Fruit fly (Drosophila melanogaster) whole organism, embryonic: ENCODE data around the gene caz.
A peak's percentile ranks its signal among the peaks of the same experiment; 100 is the strongest.

Experiments used
- CG10321 ChIP-seq: fragments of 200-800 bp; sonication (Bioruptor generic); IDR thresholded peaks from 2 replicates; pipeline ENCODE4 v1.3.6; 2022; ENCODE audit warnings: missing biosample characterization, missing genetic modification characterization
- CG12744 ChIP-seq: fragments of 200-800 bp; sonication (Bioruptor generic); optimal IDR thresholded peaks from 2 replicates; lab custom pipeline; 2016; ENCODE audit warnings: missing biosample characterization, missing genetic modification characterization
- CG14710 ChIP-seq: fragments of 200-800 bp; sonication (Bioruptor generic); optimal IDR thresholded peaks from 3 replicates; lab custom pipeline; 2019; ENCODE audit warnings: missing biosample characterization, mild to moderate bottlenecking, missing genetic modification characterization, moderate library complexity
- CG15514 ChIP-seq: fragments of 200-800 bp; sonication (Bioruptor generic); optimal IDR thresholded peaks from 3 replicates; lab custom pipeline; 2017; ENCODE audit warnings: missing biosample characterization, missing genetic modification characterization, mild to moderate bottlenecking, moderate library complexity, missing genetic modification reagents
- CG1647 ChIP-seq: fragments of 200-800 bp; sonication (Bioruptor generic); optimal IDR thresholded peaks from 3 replicates; lab custom pipeline; 2016; ENCODE audit warnings: missing biosample characterization, missing genetic modification characterization
- CG17802 ChIP-seq: fragments of 200-800 bp; sonication (Bioruptor generic); optimal IDR thresholded peaks from 2 replicates; lab custom pipeline; 2018; ENCODE audit warnings: missing biosample characterization, mild to moderate bottlenecking, missing genetic modification characterization, moderate library complexity
- CG18476 ChIP-seq: fragments of 200-800 bp; sonication (Bioruptor generic); optimal IDR thresholded peaks from 2 replicates; lab custom pipeline; 2016; ENCODE audit warnings: missing biosample characterization, mild to moderate bottlenecking, missing genetic modification characterization
- CG30403 ChIP-seq: fragments of 200-800 bp; sonication (Bioruptor generic); optimal IDR thresholded peaks from 3 replicates; lab custom pipeline; 2016; ENCODE audit warnings: missing biosample characterization, missing genetic modification characterization
- CG3065 ChIP-seq: fragments of 200-800 bp; sonication (Bioruptor generic); optimal IDR thresholded peaks from 2 replicates; lab custom pipeline; 2016; ENCODE audit warnings: missing biosample characterization, missing genetic modification characterization
- CG31224 ChIP-seq: fragments of 200-800 bp; sonication (Bioruptor generic); IDR thresholded peaks from 2 replicates; pipeline ENCODE4 v1.3.6; 2022; ENCODE audit warnings: missing biosample characterization, missing genetic modification characterization
- CG31388 ChIP-seq: fragments of 200-800 bp; sonication (Bioruptor generic); optimal IDR thresholded peaks from 2 replicates; lab custom pipeline; 2016; ENCODE audit warnings: missing biosample characterization, missing genetic modification characterization
- CG4282 ChIP-seq: fragments of 200-800 bp; sonication (Bioruptor generic); optimal IDR thresholded peaks from 2 replicates; lab custom pipeline; 2016; ENCODE audit warnings: missing biosample characterization, missing genetic modification characterization
- CG4707 ChIP-seq: fragments of 200-800 bp; sonication (Bioruptor generic); optimal IDR thresholded peaks from 2 replicates; lab custom pipeline; 2018; ENCODE audit warnings: missing biosample characterization, mild to moderate bottlenecking, missing genetic modification characterization, moderate library complexity
- CG6765 ChIP-seq: fragments of 200-800 bp; sonication (Bioruptor generic); optimal IDR thresholded peaks from 3 replicates; lab custom pipeline; 2017; ENCODE audit warnings: missing biosample characterization, mild to moderate bottlenecking, missing genetic modification characterization
- CG7271 ChIP-seq: fragments of 200-800 bp; sonication (Bioruptor generic); optimal IDR thresholded peaks from 2 replicates; lab custom pipeline; 2018; ENCODE audit warnings: missing biosample characterization, mild to moderate bottlenecking, missing genetic modification characterization, moderate library complexity
- CG7745 ChIP-seq: fragments of 200-800 bp; sonication (Bioruptor generic); optimal IDR thresholded peaks from 2 replicates; lab custom pipeline; 2018; ENCODE audit warnings: missing biosample characterization, mild to moderate bottlenecking, missing genetic modification characterization, moderate library complexity
- CG8290 ChIP-seq, 3 experiments: fragments of 200-800 bp; sonication (Bioruptor generic); optimal IDR thresholded peaks; 2 replicates each; lab custom pipeline; 2016 to 2019; ENCODE audit warnings: missing biosample characterization in 3 of 3, missing genetic modification characterization in 3 of 3, mild to moderate bottlenecking in 2 of 3, moderate library complexity in 1 of 3
- CG9727 ChIP-seq: fragments of 200-800 bp; sonication (Bioruptor generic); optimal IDR thresholded peaks from 3 replicates; lab custom pipeline; 2017; ENCODE audit warnings: missing biosample characterization, mild to moderate bottlenecking, missing genetic modification characterization
- CG9876 ChIP-seq: fragments of 200-800 bp; sonication (Bioruptor generic); optimal IDR thresholded peaks from 2 replicates; lab custom pipeline; 2016; ENCODE audit warnings: missing biosample characterization, missing genetic modification characterization
- Hmr ChIP-seq: fragments of 200-800 bp; sonication (Bioruptor generic); optimal IDR thresholded peaks from 3 replicates; lab custom pipeline; 2017; ENCODE audit warnings: mild to moderate bottlenecking, missing biosample characterization, missing genetic modification reagents, missing genetic modification characterization
- Hr78 ChIP-seq, 2 experiments: fragments of 200-800 bp in 1 of 2; fragments of >200 bp in 1 of 2; sonication (Bioruptor generic) in 1 of 2; optimal IDR thresholded peaks; 2 replicates each; lab custom pipeline; 2017 to 2019; ENCODE audit warnings: missing biosample characterization in 2 of 2, missing genetic modification characterization in 2 of 2, mild to moderate bottlenecking in 1 of 2, moderate library complexity in 1 of 2
- Lhr ChIP-seq: fragments of 200-800 bp; sonication (Bioruptor generic); optimal IDR thresholded peaks from 3 replicates; lab custom pipeline; 2017; ENCODE audit warnings: mild to moderate bottlenecking, missing biosample characterization, missing genetic modification reagents, missing genetic modification characterization
- Neu2 ChIP-seq: fragments of 200-800 bp; sonication (Bioruptor generic); optimal IDR thresholded peaks from 3 replicates; lab custom pipeline; 2016; ENCODE audit warnings: missing biosample characterization, missing genetic modification characterization, borderline replicate concordance
- Nf-YA ChIP-seq: fragments of 200-800 bp; sonication (Bioruptor generic); IDR thresholded peaks from 2 replicates; pipeline ENCODE4 v1.3.6; 2022; ENCODE audit warnings: missing biosample characterization, missing genetic modification characterization
- Rx ChIP-seq: fragments of 200-800 bp; sonication (Bioruptor generic); IDR thresholded peaks from 2 replicates; pipeline ENCODE4 v1.3.6; 2022; ENCODE audit warnings: missing biosample characterization, missing genetic modification characterization
- Sox100B ChIP-seq: fragments of 200-800 bp; sonication (Bioruptor generic); optimal IDR thresholded peaks from 3 replicates; lab custom pipeline; 2018; ENCODE audit warnings: missing biosample characterization, mild to moderate bottlenecking, missing genetic modification characterization
- Taf1 ChIP-seq: fragments of 200-800 bp; sonication (Bioruptor generic); IDR thresholded peaks from 2 replicates; pipeline ENCODE4 v1.3.6; 2022; ENCODE audit warnings: missing biosample characterization, missing genetic modification characterization
- abd-A ChIP-seq: fragments of 200-800 bp; sonication (Bioruptor generic); optimal IDR thresholded peaks from 3 replicates; lab custom pipeline; 2019; ENCODE audit warnings: missing biosample characterization, mild to moderate bottlenecking, missing genetic modification characterization, moderate library complexity
- ato ChIP-seq: fragments of 200-800 bp; sonication (Bioruptor generic); IDR thresholded peaks from 2 replicates; pipeline ENCODE4 v1.3.6; 2022; ENCODE audit warnings: missing biosample characterization, missing genetic modification characterization; ENCODE audit not compliant: partially characterized antibody
- bbx ChIP-seq: fragments of 200-800 bp; sonication (Bioruptor generic); IDR thresholded peaks from 2 replicates; pipeline ENCODE4 v1.3.6; 2022; ENCODE audit warnings: missing biosample characterization, missing genetic modification characterization; ENCODE audit not compliant: partially characterized antibody
- cg ChIP-seq: fragments of 200-800 bp; sonication (Bioruptor generic); optimal IDR thresholded peaks from 3 replicates; lab custom pipeline; 2019; ENCODE audit warnings: missing biosample characterization, mild to moderate bottlenecking, missing genetic modification characterization, moderate library complexity
- gcm2 ChIP-seq: fragments of 200-800 bp; sonication (Bioruptor generic); optimal IDR thresholded peaks from 2 replicates; lab custom pipeline; 2016; ENCODE audit warnings: missing biosample characterization, missing genetic modification characterization
- h ChIP-seq: fragments of >200 bp; optimal IDR thresholded peaks from 2 replicates; lab custom pipeline; 2017
- her ChIP-seq: fragments of 200-800 bp; sonication (Bioruptor generic); optimal IDR thresholded peaks from 2 replicates; lab custom pipeline; 2016; ENCODE audit warnings: missing biosample characterization, missing genetic modification characterization
- inv ChIP-seq: fragments of 200-800 bp; sonication (Bioruptor generic); IDR thresholded peaks from 2 replicates; pipeline ENCODE4 v1.3.6; 2022; ENCODE audit warnings: missing biosample characterization, missing genetic modification characterization; ENCODE audit not compliant: partially characterized antibody
- lab ChIP-seq: fragments of 200-800 bp; sonication (Bioruptor generic); optimal IDR thresholded peaks from 3 replicates; lab custom pipeline; 2017; ENCODE audit warnings: missing biosample characterization, missing genetic modification characterization, mild to moderate bottlenecking, moderate library complexity, missing genetic modification reagents
- lilli ChIP-seq: fragments of 200-800 bp; sonication (Bioruptor generic); optimal IDR thresholded peaks from 3 replicates; lab custom pipeline; 2016; ENCODE audit warnings: missing biosample characterization, missing genetic modification characterization
- lmd ChIP-seq: fragments of 200-800 bp; sonication (Bioruptor generic); IDR thresholded peaks from 2 replicates; pipeline ENCODE4 v1.3.6; 2022; ENCODE audit warnings: missing biosample characterization, missing genetic modification characterization
- lov ChIP-seq, 2 experiments: fragments of 200-800 bp in 1 of 2; fragments of >200 bp in 1 of 2; sonication (Bioruptor generic) in 1 of 2; IDR thresholded peaks in 1 of 2; optimal IDR thresholded peaks in 1 of 2; 2 replicates in 1 of 2; 3 replicates in 1 of 2; pipeline versions ENCODE4 v1.3.6 to Lab custom; 2017 to 2022; ENCODE audit warnings: missing biosample characterization in 1 of 2, missing genetic modification characterization in 1 of 2
- mirr ChIP-seq: fragments of 200-800 bp; sonication (Bioruptor generic); optimal IDR thresholded peaks from 3 replicates; lab custom pipeline; 2018; ENCODE audit warnings: missing biosample characterization, mild to moderate bottlenecking, missing genetic modification characterization
- nau ChIP-seq: fragments of 200-800 bp; sonication (Bioruptor generic); optimal IDR thresholded peaks from 3 replicates; lab custom pipeline; 2017; ENCODE audit warnings: missing biosample characterization, mild to moderate bottlenecking, missing genetic modification characterization, missing genetic modification reagents
- ro ChIP-seq: fragments of 200-800 bp; sonication (Bioruptor generic); IDR thresholded peaks from 2 replicates; pipeline ENCODE4 v1.3.6; 2022; ENCODE audit warnings: missing biosample characterization, missing genetic modification characterization
- sisA ChIP-seq: fragments of 200-800 bp; sonication (Bioruptor generic); IDR thresholded peaks from 2 replicates; pipeline ENCODE4 v1.3.6; 2022; ENCODE audit warnings: missing biosample characterization, missing genetic modification characterization
- tio ChIP-seq: fragments of 200-800 bp; sonication (Bioruptor generic); optimal IDR thresholded peaks from 2 replicates; lab custom pipeline; 2017; ENCODE audit warnings: missing biosample characterization, missing genetic modification characterization, inconsistent platforms
- trem ChIP-seq: fragments of 200-800 bp; optimal IDR thresholded peaks from 3 replicates; lab custom pipeline; 2019; ENCODE audit warnings: missing biosample characterization, mild to moderate bottlenecking, missing genetic modification characterization, moderate library complexity

caz gene

dm6 chrX:16331562-16332233, 43.1 kb downstream of the caz start (continued):
- TF ChIP-seq CG15514 (GFP tag; lab: Kevin White, UChicago) = peak; percentile 90
- no peak for TF ChIP-seq CG12744 (GFP tag; lab: Kevin White, UChicago)
- no peak for TF ChIP-seq cg (GFP tag; lab: Kevin White, UChicago)
- TF ChIP-seq Taf1 (GFP tag; lab: Robert Waterston, UW) = no peak

- TF ChIP-seq CG4707 (GFP tag; lab: Kevin White, UChicago) (peak; percentile 88), CG9727 (peak; percentile 98), abd-A (tag; lab: Kevin White, UChicago) (peak; percentile 93), CG3065 (peak; percentile 90), her (peak; percentile 91), CG7271 (peak; percentile 75), trem (peak; percentile 89), mirr (peak; percentile 96), CG31224 (GFP tag; lab: Robert Waterston, UW) (peak; percentile 88), CG1647 (peak; percentile 92), Lhr (GFP tag; lab: Kevin White, UChicago) (peak; percentile 86), tio (peak; percentile 95), CG10321 (GFP tag; lab: Robert Waterston, UW) (peak; percentile 64), Nf-YA (GFP tag; lab: Robert Waterston, UW) (peak; percentile 86), lmd (GFP tag; lab: Robert Waterston, UW) (peak; percentile 95), sisA (GFP tag; lab: Robert Waterston, UW) (peak; percentile 91), Sox100B (GFP tag; lab: Kevin White, UChicago) (peak; percentile 98), CG31388 (GFP tag; lab: Kevin White, UChicago) (peak; percentile 73), CG17802 (tag; lab: Kevin White, UChicago) (peak; percentile 81), CG8290 (GFP tag; optimal IDR thresholded peaks at IDR 0.05; lab: Kevin White, UChicago) (peak; percentile 79), CG8290 (tag; optimal IDR thresholded peaks at IDR 0.05; lab: Kevin White, UChicago) (peak; percentile 88 to 89), CG30403 (GFP tag; lab: Kevin White, UChicago) (peak; percentile 96), lov (optimal IDR thresholded peaks at IDR 0.05; lab: Kevin White, UChicago) (no peak), lov (GFP tag; IDR thresholded peaks at IDR 0.05; lab: Robert Waterston, UW) (peak; percentile 84), Neu2 (GFP tag; lab: Kevin White, UChicago) (peak; percentile 90), CG4282 (GFP tag; lab: Kevin White, UChicago) (peak; percentile 70), Hr78 (GFP tag; optimal IDR thresholded peaks at IDR 0.05; lab: Kevin White, UChicago) (peak in 1 of 2 experiments; percentile 91), lab (GFP tag; lab: Kevin White, UChicago) (peak; percentile 97), inv (GFP tag; lab: Robert Waterston, UW) (no peak), Rx (GFP tag; lab: Robert Waterston, UW) (peak; percentile 85), Hmr (GFP tag; lab: Kevin White, UChicago) (peak; percentile 98), CG7745 (peak; percentile 27), h (no peak), CG6765 (GFP tag; lab: Kevin White, UChicago) (peak; percentile 94), bbx (GFP tag; lab: Robert Waterston, UW) (no peak), gcm2 (GFP tag; lab: Kevin White, UChicago) (peak; percentile 86), ato (no peak), CG14710 (tag; lab: Kevin White, UChicago) (peak; percentile 96), lilli (GFP tag; lab: Kevin White, UChicago) (peak; percentile 97), ro (GFP tag; lab: Robert Waterston, UW) (peak; percentile 82), CG18476 (GFP tag; lab: Kevin White, UChicago) (peak; percentile 96), CG9876 (GFP tag; lab: Kevin White, UChicago) (peak; percentile 91), nau (GFP tag; lab: Kevin White, UChicago) (peak; percentile 95)
These were observed 44.1 kb downstream of the caz start for dm6 chrX:16332615-16333288.
